Fruit fly (Drosophila melanogaster) whole organism, embryonic: Measurements from ENCODE around the gene egh.

Experiments used
- Ada2b ChIP-seq: fragments of 200-800 bp; sonication (Bioruptor generic); IDR thresholded peaks from 2 replicates; pipeline ENCODE4 v1.3.6; 2022; ENCODE audit warnings: missing biosample characterization, missing genetic modification characterization
- CG10543 ChIP-seq: fragments of 200-800 bp; sonication (Bioruptor generic); optimal IDR thresholded peaks from 3 replicates; lab custom pipeline; 2017; ENCODE audit warnings: missing biosample characterization, mild to moderate bottlenecking, missing genetic modification characterization, moderate library complexity
- CG10979 ChIP-seq: fragments of 200-800 bp; sonication (Bioruptor generic); optimal IDR thresholded peaks from 2 replicates; lab custom pipeline; 2018; ENCODE audit warnings: missing biosample characterization, mild to moderate bottlenecking, missing genetic modification characterization, moderate library complexity
- CG11695 ChIP-seq: fragments of 200-800 bp; sonication (Bioruptor generic); IDR thresholded peaks from 3 replicates; pipeline ENCODE4 v1.3.6; 2022; ENCODE audit warnings: missing biosample characterization, missing genetic modification characterization
- CG13123 ChIP-seq: fragments of 200-800 bp; sonication (Bioruptor generic); optimal IDR thresholded peaks from 2 replicates; lab custom pipeline; 2016; ENCODE audit warnings: missing biosample characterization, missing genetic modification characterization
- CG13287 ChIP-seq: fragments of 200-800 bp; sonication (Bioruptor generic); IDR thresholded peaks from 2 replicates; pipeline ENCODE4 v1.3.6; 2022; ENCODE audit warnings: missing biosample characterization, missing genetic modification characterization; ENCODE audit not compliant: partially characterized antibody
- CG14710 ChIP-seq: fragments of 200-800 bp; sonication (Bioruptor generic); optimal IDR thresholded peaks from 3 replicates; lab custom pipeline; 2019; ENCODE audit warnings: missing biosample characterization, mild to moderate bottlenecking, missing genetic modification characterization, moderate library complexity
- CG17186 ChIP-seq: fragments of 200-800 bp; sonication (Bioruptor generic); optimal IDR thresholded peaks from 3 replicates; lab custom pipeline; 2017; ENCODE audit warnings: missing biosample characterization, missing genetic modification reagents, missing genetic modification characterization
- CG17829 ChIP-seq: fragments of 200-800 bp; optimal IDR thresholded peaks from 2 replicates; lab custom pipeline; 2019; ENCODE audit warnings: missing biosample characterization, mild to moderate bottlenecking, missing genetic modification characterization, moderate library complexity
- CG18262 ChIP-seq: fragments of 200-800 bp; optimal IDR thresholded peaks from 3 replicates; lab custom pipeline; 2019; ENCODE audit warnings: missing biosample characterization, mild to moderate bottlenecking, missing genetic modification characterization, moderate library complexity
- CG1832 ChIP-seq: fragments of 200-800 bp; sonication (Bioruptor generic); optimal IDR thresholded peaks from 2 replicates; lab custom pipeline; 2017; ENCODE audit warnings: missing biosample characterization, mild to moderate bottlenecking, missing genetic modification characterization, inconsistent platforms
- CG32767 ChIP-seq: fragments of 200-800 bp; sonication (Bioruptor generic); IDR thresholded peaks from 2 replicates; pipeline ENCODE4 v1.3.6; 2022; ENCODE audit warnings: missing biosample characterization, missing genetic modification characterization
- CG3407 ChIP-seq: fragments of 200-800 bp; sonication (Bioruptor generic); optimal IDR thresholded peaks from 2 replicates; lab custom pipeline; 2018; ENCODE audit warnings: missing biosample characterization, mild to moderate bottlenecking, missing genetic modification characterization
- CG34376 ChIP-seq: fragments of 200-800 bp; sonication (Bioruptor generic); optimal IDR thresholded peaks from 2 replicates; lab custom pipeline; 2018; ENCODE audit warnings: missing biosample characterization, mild to moderate bottlenecking, missing genetic modification characterization
- CG3995 ChIP-seq: fragments of 200-800 bp; sonication (Bioruptor generic); optimal IDR thresholded peaks from 3 replicates; lab custom pipeline; 2016; ENCODE audit warnings: missing biosample characterization, missing genetic modification characterization
- CG4707 ChIP-seq: fragments of 200-800 bp; sonication (Bioruptor generic); optimal IDR thresholded peaks from 2 replicates; lab custom pipeline; 2018; ENCODE audit warnings: missing biosample characterization, mild to moderate bottlenecking, missing genetic modification characterization, moderate library complexity
- CG4730 ChIP-seq: fragments of 200-800 bp; sonication (Bioruptor generic); IDR thresholded peaks from 2 replicates; pipeline ENCODE4 v1.3.6; 2022; ENCODE audit warnings: missing biosample characterization, missing genetic modification characterization
- CG5953 ChIP-seq: fragments of 200-800 bp; sonication (Bioruptor generic); IDR thresholded peaks from 2 replicates; pipeline ENCODE4 v1.3.6; 2022; ENCODE audit warnings: missing biosample characterization, missing genetic modification characterization
- CG7963 ChIP-seq: fragments of 200-800 bp; sonication (Bioruptor generic); IDR thresholded peaks from 3 replicates; pipeline ENCODE4 v1.3.6; 2022; ENCODE audit warnings: missing biosample characterization, missing genetic modification characterization; ENCODE audit not compliant: partially characterized antibody
- CG7987 ChIP-seq: fragments of 200-800 bp; sonication (Bioruptor generic); optimal IDR thresholded peaks from 2 replicates; lab custom pipeline; 2018; ENCODE audit warnings: missing biosample characterization, mild to moderate bottlenecking, missing genetic modification characterization, moderate library complexity
- CG8089 ChIP-seq: fragments of 200-800 bp; sonication (Bioruptor generic); optimal IDR thresholded peaks from 3 replicates; lab custom pipeline; 2016; ENCODE audit warnings: missing biosample characterization, missing genetic modification characterization
- CG8388 ChIP-seq: fragments of 200-800 bp; sonication (Bioruptor generic); optimal IDR thresholded peaks from 2 replicates; lab custom pipeline; 2019; ENCODE audit warnings: missing biosample characterization, mild to moderate bottlenecking, missing genetic modification characterization, moderate library complexity
- CG8944 ChIP-seq: fragments of 200-800 bp; sonication (Bioruptor generic); optimal IDR thresholded peaks from 3 replicates; lab custom pipeline; 2016; ENCODE audit warnings: missing biosample characterization, missing genetic modification characterization
- CG9609 ChIP-seq: fragments of 200-800 bp; sonication (Bioruptor generic); optimal IDR thresholded peaks from 3 replicates; lab custom pipeline; 2016; ENCODE audit warnings: missing biosample characterization, missing genetic modification characterization
- Doc2 ChIP-seq: fragments of 200-800 bp; sonication (Bioruptor generic); IDR thresholded peaks from 2 replicates; pipeline ENCODE4 v1.3.6; 2022; ENCODE audit warnings: missing biosample characterization, missing genetic modification characterization
- Eip74EF ChIP-seq, 2 experiments: fragments of 200-800 bp in 1 of 2; fragments of >200 bp in 1 of 2; sonication (Bioruptor generic) in 1 of 2; optimal IDR thresholded peaks; 2 replicates each; lab custom pipeline; 2017 to 2019; ENCODE audit warnings: missing biosample characterization in 2 of 2, missing genetic modification characterization in 2 of 2, mild to moderate bottlenecking in 1 of 2, moderate library complexity in 1 of 2
- Ets65A ChIP-seq: fragments of 200-800 bp; sonication (Bioruptor generic); peaks from one replicate; lab custom pipeline; 2016; ENCODE audit warnings: missing biosample characterization, missing genetic modification characterization
- Hr3 ChIP-seq: fragments of 200-800 bp; sonication (Bioruptor generic); optimal IDR thresholded peaks from 3 replicates; lab custom pipeline; 2016; ENCODE audit warnings: missing biosample characterization, missing genetic modification characterization
- MBD-R2 ChIP-seq: fragments of 200-800 bp; sonication (Bioruptor generic); IDR thresholded peaks from 2 replicates; pipeline ENCODE4 v1.3.6; 2022; ENCODE audit warnings: missing biosample characterization, missing genetic modification characterization
- Pdp1 ChIP-seq, 2 experiments: fragments of 200-800 bp; sonication (Bioruptor generic); optimal IDR thresholded peaks; 3 replicates each; lab custom pipeline; 2016; ENCODE audit warnings: missing biosample characterization in 2 of 2, missing genetic modification characterization in 2 of 2, mild to moderate bottlenecking in 1 of 2, moderate library complexity in 1 of 2
- Six4 ChIP-seq: fragments of 200-800 bp; sonication (Bioruptor generic); optimal IDR thresholded peaks from 2 replicates; lab custom pipeline; 2016; ENCODE audit warnings: missing biosample characterization, missing genetic modification characterization
- Spps ChIP-seq: fragments of 200-800 bp; sonication (Bioruptor generic); optimal IDR thresholded peaks from 2 replicates; lab custom pipeline; 2018; ENCODE audit warnings: missing biosample characterization, mild to moderate bottlenecking, missing genetic modification characterization
- Taf1 ChIP-seq: fragments of 200-800 bp; sonication (Bioruptor generic); IDR thresholded peaks from 2 replicates; pipeline ENCODE4 v1.3.6; 2022; ENCODE audit warnings: missing biosample characterization, missing genetic modification characterization
- Trl ChIP-seq, 3 experiments: fragments of >200 bp in 2 of 3; fragments of 200-800 bp in 1 of 3; sonication (Bioruptor generic) in 1 of 3; optimal IDR thresholded peaks; 2 replicates in 1 of 3; 3 replicates in 2 of 3; lab custom pipeline; 2016 to 2017; ENCODE audit warnings: missing biosample characterization in 1 of 3, missing genetic modification characterization in 1 of 3
- amos ChIP-seq: fragments of 200-800 bp; sonication (Bioruptor generic); IDR thresholded peaks from 2 replicates; pipeline ENCODE4 v1.3.6; 2022; ENCODE audit warnings: missing biosample characterization, missing genetic modification characterization; ENCODE audit not compliant: partially characterized antibody
- bcd ChIP-seq: fragments of 200-800 bp; sonication (Bioruptor generic); optimal IDR thresholded peaks from 2 replicates; lab custom pipeline; 2017; ENCODE audit warnings: missing biosample characterization, mild to moderate bottlenecking, missing genetic modification characterization
- br ChIP-seq: fragments of >200 bp; optimal IDR thresholded peaks from 2 replicates; lab custom pipeline; 2017
- cato ChIP-seq: fragments of 200-800 bp; sonication (Bioruptor generic); optimal IDR thresholded peaks from 2 replicates; lab custom pipeline; 2016; ENCODE audit warnings: missing biosample characterization, missing genetic modification characterization, borderline replicate concordance
- da ChIP-seq: fragments of 200-800 bp; sonication (Bioruptor generic); optimal IDR thresholded peaks from 2 replicates; lab custom pipeline; 2016; ENCODE audit warnings: missing biosample characterization, missing genetic modification characterization
- gce ChIP-seq: fragments of 200-800 bp; sonication (Bioruptor generic); IDR thresholded peaks from 3 replicates; pipeline ENCODE4 v1.3.6; 2022; ENCODE audit warnings: missing biosample characterization, missing genetic modification characterization
- gro ChIP-seq: fragments of 200-800 bp; sonication (Bioruptor generic); optimal IDR thresholded peaks from 2 replicates; lab custom pipeline; 2016; ENCODE audit warnings: missing biosample characterization, missing genetic modification characterization
- jumu ChIP-seq: fragments of 200-800 bp; sonication (Bioruptor generic); optimal IDR thresholded peaks from 3 replicates; lab custom pipeline; 2016; ENCODE audit warnings: missing biosample characterization, missing genetic modification characterization
- kah ChIP-seq: fragments of 200-800 bp; sonication (Bioruptor generic); optimal IDR thresholded peaks from 2 replicates; lab custom pipeline; 2018; ENCODE audit warnings: missing biosample characterization, mild to moderate bottlenecking, missing genetic modification characterization
- lilli ChIP-seq: fragments of 200-800 bp; sonication (Bioruptor generic); optimal IDR thresholded peaks from 3 replicates; lab custom pipeline; 2016; ENCODE audit warnings: missing biosample characterization, missing genetic modification characterization
- pan ChIP-seq, 4 experiments: fragments of >200 bp in 3 of 4; fragments of 200-800 bp in 1 of 4; sonication (Bioruptor generic) in 1 of 4; optimal IDR thresholded peaks in 3 of 4; IDR thresholded peaks in 1 of 4; 2 replicates each; pipeline versions ENCODE4 v1.3.6 to Lab custom; 2017 to 2022; ENCODE audit warnings: missing biosample characterization in 2 of 4, missing genetic modification characterization in 2 of 4, mixed read lengths in 1 of 4
- pros ChIP-seq: fragments of 200-800 bp; sonication (Bioruptor generic); optimal IDR thresholded peaks from 3 replicates; lab custom pipeline; 2019; ENCODE audit warnings: missing biosample characterization, mild to moderate bottlenecking, missing genetic modification characterization, moderate library complexity
- repo ChIP-seq: fragments of 200-800 bp; sonication (Bioruptor generic); optimal IDR thresholded peaks from 2 replicates; lab custom pipeline; 2016; ENCODE audit warnings: missing biosample characterization, missing genetic modification characterization
- sqz ChIP-seq: fragments of 200-800 bp; sonication (Bioruptor generic); optimal IDR thresholded peaks from 3 replicates; lab custom pipeline; 2018; ENCODE audit warnings: missing biosample characterization, mild to moderate bottlenecking, missing genetic modification characterization
- tin ChIP-seq: fragments of 200-800 bp; sonication (Bioruptor generic); optimal IDR thresholded peaks from 3 replicates; lab custom pipeline; 2016; ENCODE audit warnings: missing biosample characterization, missing genetic modification characterization
- zfh2 ChIP-seq: fragments of 200-800 bp; sonication (Bioruptor generic); optimal IDR thresholded peaks from 2 replicates; lab custom pipeline; 2016; ENCODE audit warnings: missing biosample characterization, missing genetic modification characterization

Gene egh

DNA sequence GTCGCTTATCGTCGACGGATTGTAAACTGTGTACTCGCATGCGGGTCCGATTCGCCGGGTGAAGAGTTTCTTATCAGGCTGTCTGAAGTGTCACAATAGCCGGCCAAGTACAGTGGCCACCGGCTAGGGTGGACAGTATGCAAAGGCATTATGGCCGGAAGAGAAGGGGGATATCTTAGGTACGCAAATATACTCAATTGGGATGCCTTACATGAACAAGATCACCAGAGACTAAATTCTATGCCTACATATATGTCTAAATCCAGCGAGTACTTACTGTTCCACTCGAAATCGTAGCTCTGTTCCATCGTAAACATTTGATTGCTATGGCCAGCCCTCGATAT lies 5.4 kb downstream of the egh start (continued):
- peak; percentile 90 for TF ChIP-seq tin (GFP tag; lab: Kevin White, UChicago)
- TF ChIP-seq CG8944: peak; percentile 91
- TF ChIP-seq amos (GFP tag; lab: Robert Waterston, UW): no peak
- TF ChIP-seq Hr3 (GFP tag; lab: Kevin White, UChicago): peak; percentile 84
- peak; percentile 64 for TF ChIP-seq kah (GFP tag; lab: Kevin White, UChicago)
- no peak for TF ChIP-seq br (lab: Kevin White, UChicago)
- no peak for TF ChIP-seq Trl (optimal IDR thresholded peaks at IDR 0.05; lab: Kevin White, UChicago)
- TF ChIP-seq Trl (GFP tag; optimal IDR thresholded peaks at IDR 0.05; lab: Kevin White, UChicago): peak; percentile 91
- TF ChIP-seq CG8089: peak; percentile 78
- TF ChIP-seq gro (GFP tag; lab: Kevin White, UChicago): peak; percentile 92
- TF ChIP-seq sqz (GFP tag; lab: Kevin White, UChicago): peak; percentile 67
- TF ChIP-seq cato: peak; percentile 75
- TF ChIP-seq CG9609 (GFP tag; lab: Kevin White, UChicago): peak; percentile 92
- peak; percentile 63 for TF ChIP-seq CG3407
- peak; percentile 66 for TF ChIP-seq da (GFP tag; lab: Kevin White, UChicago)
- TF ChIP-seq CG11695 (GFP tag; lab: Robert Waterston, UW): peak; percentile 94
- peak; percentile 96 for TF ChIP-seq lilli
- TF ChIP-seq CG14710: peak; percentile 57
- peak; percentile 94 for TF ChIP-seq Taf1 (GFP tag; lab: Robert Waterston, UW)
- TF ChIP-seq zfh2 (GFP tag; lab: Kevin White, UChicago): peak; percentile 93
- TF ChIP-seq CG10979 (tag; lab: Kevin White, UChicago): peak; percentile 77
- TF ChIP-seq MBD-R2 (GFP tag; lab: Robert Waterston, UW): peak; percentile 88
- peak; percentile 80 for TF ChIP-seq CG13123 (GFP tag; lab: Kevin White, UChicago)
- peak; percentile 88 to 95 for TF ChIP-seq Pdp1 (GFP tag; optimal IDR thresholded peaks at IDR 0.05; lab: Kevin White, UChicago)
- no peak for TF ChIP-seq CG13287 (GFP tag; lab: Robert Waterston, UW)
- peak; percentile 82 for TF ChIP-seq CG17829 (tag; lab: Kevin White, UChicago)
- TF ChIP-seq CG8388: no peak
- peak; percentile 75 for TF ChIP-seq CG3995 (GFP tag; lab: Kevin White, UChicago)
- TF ChIP-seq jumu (GFP tag; lab: Kevin White, UChicago): peak; percentile 91
- peak; percentile 55 for TF ChIP-seq CG7987 (GFP tag; lab: Kevin White, UChicago)
- TF ChIP-seq Spps (tag; lab: Kevin White, UChicago): peak; percentile 39
- TF ChIP-seq CG4707 (GFP tag; lab: Kevin White, UChicago): peak; percentile 64
- TF ChIP-seq CG7963 (GFP tag; lab: Robert Waterston, UW): no peak
- peak in 1 of 2 experiments; percentile 79 for TF ChIP-seq Eip74EF (GFP tag; optimal IDR thresholded peaks at IDR 0.05; lab: Kevin White, UChicago)
- no peak for TF ChIP-seq pan (optimal IDR thresholded peaks at IDR 0.05; lab: Kevin White, UChicago)
- TF ChIP-seq pan (GFP tag; optimal IDR thresholded peaks at IDR 0.05 in 1 of 2, IDR thresholded peaks at IDR 0.05 in 1 of 2): peak in 1 of 2 experiments; percentile 96
- TF ChIP-seq Ada2b: peak; percentile 93
- TF ChIP-seq CG34376 (GFP tag; lab: Kevin White, UChicago): peak; percentile 91
- peak; percentile 74 for TF ChIP-seq Doc2 (GFP tag; lab: Robert Waterston, UW)
- TF ChIP-seq repo (GFP tag; lab: Kevin White, UChicago): peak; percentile 92
- TF ChIP-seq CG18262 (tag; lab: Kevin White, UChicago): peak; percentile 75
- no peak for TF ChIP-seq CG1832 (GFP tag; lab: Kevin White, UChicago)
- TF ChIP-seq gce (GFP tag; lab: Robert Waterston, UW): peak; percentile 94
- TF ChIP-seq CG17186 (GFP tag; lab: Kevin White, UChicago): peak; percentile 47
- TF ChIP-seq bcd: peak; percentile 92
- peak; percentile 93 for TF ChIP-seq CG4730 (GFP tag; lab: Robert Waterston, UW)
- peak; percentile 79 for TF ChIP-seq CG10543
- peak; percentile 91 for TF ChIP-seq Six4 (GFP tag; lab: Kevin White, UChicago)
- peak; percentile 98 for TF ChIP-seq Ets65A (GFP tag; lab: Kevin White, UChicago)
- TF ChIP-seq CG5953 (GFP tag; lab: Robert Waterston, UW): peak; percentile 85
- TF ChIP-seq CG32767 (GFP tag; lab: Robert Waterston, UW): peak; percentile 89
- TF ChIP-seq pros (GFP tag; lab: Kevin White, UChicago): no peak
